Worm (Caenorhabditis elegans): Measurements from ENCODE around the gene idpc-1.

idpc-1 gene

ce11 chrIII:11426906-11427305, at the start of gene idpc-1:
Gene idpc-1, plus strand, starts transcription at chrIII:11427206.
- TF ChIP-seq dve-1 (tag; optimal IDR thresholded peaks at IDR 0.05; ENCODE audit: insufficient read depth) (no peak), zfp-3 (GFP tag; conservative IDR thresholded peaks at IDR 0.05) (no peak), nhr-48 (tag; optimal IDR thresholded peaks at IDR 0.05) (no peak), ztf-7 (tag; optimal IDR thresholded peaks at IDR 0.05) (no peak), egl-27 (tag; optimal IDR thresholded peaks at IDR 0.05) (no peak), lsy-2 (tag; optimal IDR thresholded peaks at IDR 0.05) (no peak), nhr-237 (tag; optimal IDR thresholded peaks at IDR 0.05) (no peak), daf-12 (tag; optimal IDR thresholded peaks at IDR 0.05) (no peak), nhr-76 (tag; optimal IDR thresholded peaks at IDR 0.05) (no peak), snpc-4 (tag; optimal IDR thresholded peaks at IDR 0.05) (no peak), lin-38 (GFP tag; IDR thresholded peaks at IDR 0.05) (no peak), pha-4 (GFP tag; IDR thresholded peaks at IDR 0.05) (no peak), pha-4 (tag; optimal IDR thresholded peaks at IDR 0.05) (no peak), ZK546.5 (tag; optimal IDR thresholded peaks at IDR 0.05) (no peak), arid-1 (GFP tag; conservative IDR thresholded peaks at IDR 0.05) (no peak), dmd-6 (GFP tag; IDR thresholded peaks at IDR 0.05) (no peak), lin-1 (GFP tag; IDR thresholded peaks at IDR 0.05) (no peak), aly-2 (tag; optimal IDR thresholded peaks at IDR 0.05) (no peak)

- TF ChIP-seq daf-16 (GFP tag; optimal IDR thresholded peaks at IDR 0.05) (no peak), daf-16 (tag; optimal IDR thresholded peaks at IDR 0.05) (no peak), ceh-20 (GFP tag; IDR thresholded peaks at IDR 0.05) (no peak), Y5F2A.4 (GFP tag; optimal IDR thresholded peaks at IDR 0.05) (no peak), ZK546.5 (tag; optimal IDR thresholded peaks at IDR 0.05) (no peak), duxl-1 (tag; optimal IDR thresholded peaks at IDR 0.05; ENCODE audit: poor library complexity) (no peak), mep-1 (tag; optimal IDR thresholded peaks at IDR 0.05) (no peak), zip-2 (tag; optimal IDR thresholded peaks at IDR 0.05) (no peak), dpl-1 (GFP tag; optimal IDR thresholded peaks at IDR 0.05) (no peak), D1046.2 (GFP tag; IDR thresholded peaks at IDR 0.05) (no peak), skn-1 (tag; optimal IDR thresholded peaks at IDR 0.05) (no peak)
Observed at ce11 chrIII:11377880-11378279, 49.1 kb upstream of the idpc-1 start, which contains the start of gene dpy-18. Gene dpy-18, minus strand, starts transcription at chrIII:11377980.

ce11 chrIII:11378450-11378849, 48.6 kb upstream of the idpc-1 start:
- TF ChIP-seq lin-13 (GFP tag; optimal IDR thresholded peaks at IDR 0.05) (no peak), mep-1 (tag; optimal IDR thresholded peaks at IDR 0.05) (peak; percentile 5)

ce11 chrIII:11378910-11379309, 48.1 kb upstream of the idpc-1 start:
- TF ChIP-seq nhr-25 (tag; optimal IDR thresholded peaks at IDR 0.05; ENCODE audit: borderline replicate concordance, insufficient read depth) (no peak), ceh-20 (GFP tag; IDR thresholded peaks at IDR 0.05) (no peak), mep-1 (tag; optimal IDR thresholded peaks at IDR 0.05) (no peak), zip-11 (GFP tag; IDR thresholded peaks at IDR 0.05) (no peak), hlh-30 (tag; optimal IDR thresholded peaks at IDR 0.05; ENCODE audit: insufficient read depth) (no peak), nhr-102 (tag; optimal IDR thresholded peaks at IDR 0.05) (no peak), ceh-82 (tag; optimal IDR thresholded peaks at IDR 0.05) (no peak), hif-1 (tag; optimal IDR thresholded peaks at IDR 0.05) (peak in 1 of 2 experiments; percentile 79)

ce11 chrIII:11380555-11380954, 46.5 kb upstream of the idpc-1 start:
- no peak for TF ChIP-seq nhr-10 (tag; optimal IDR thresholded peaks at IDR 0.05)
- TF ChIP-seq snpc-1.2 (GFP tag; IDR thresholded peaks at IDR 0.05) = no peak
- peak; percentile 58 for TF ChIP-seq hlh-11 (tag; optimal IDR thresholded peaks at IDR 0.05)
- TF ChIP-seq snpc-4 (tag; optimal IDR thresholded peaks at IDR 0.05) = no peak
- TF ChIP-seq zip-2 (tag; optimal IDR thresholded peaks at IDR 0.05) = no peak
- TF ChIP-seq hmg-1.1 (GFP tag; IDR thresholded peaks at IDR 0.05) = 0 out of 2 replicates have a peak, but pooled peaks have one; percentile 8
- TF ChIP-seq spr-3 (GFP tag; optimal IDR thresholded peaks at IDR 0.05) = no peak
- no peak for TF ChIP-seq tag-97 (GFP tag; IDR thresholded peaks at IDR 0.05)
- no peak for TF ChIP-seq ztf-11 (tag; optimal IDR thresholded peaks at IDR 0.05)
- peak; percentile 27 for TF ChIP-seq mes-2 (tag; optimal IDR thresholded peaks at IDR 0.05; ENCODE audit: poor library complexity, severe bottlenecking)
- TF ChIP-seq ceh-62 (tag; optimal IDR thresholded peaks at IDR 0.05) = no peak
- no peak for TF ChIP-seq ceh-32 (tag; optimal IDR thresholded peaks at IDR 0.05; ENCODE audit: poor library complexity)
- no peak for TF ChIP-seq pqm-1 (tag; optimal IDR thresholded peaks at IDR 0.05)
- no peak for TF ChIP-seq gei-8 (GFP tag; optimal IDR thresholded peaks at IDR 0.05)
